Fruit fly (Drosophila melanogaster): ENCODE data around the gene Or10a.

Or10a gene

DNA sequence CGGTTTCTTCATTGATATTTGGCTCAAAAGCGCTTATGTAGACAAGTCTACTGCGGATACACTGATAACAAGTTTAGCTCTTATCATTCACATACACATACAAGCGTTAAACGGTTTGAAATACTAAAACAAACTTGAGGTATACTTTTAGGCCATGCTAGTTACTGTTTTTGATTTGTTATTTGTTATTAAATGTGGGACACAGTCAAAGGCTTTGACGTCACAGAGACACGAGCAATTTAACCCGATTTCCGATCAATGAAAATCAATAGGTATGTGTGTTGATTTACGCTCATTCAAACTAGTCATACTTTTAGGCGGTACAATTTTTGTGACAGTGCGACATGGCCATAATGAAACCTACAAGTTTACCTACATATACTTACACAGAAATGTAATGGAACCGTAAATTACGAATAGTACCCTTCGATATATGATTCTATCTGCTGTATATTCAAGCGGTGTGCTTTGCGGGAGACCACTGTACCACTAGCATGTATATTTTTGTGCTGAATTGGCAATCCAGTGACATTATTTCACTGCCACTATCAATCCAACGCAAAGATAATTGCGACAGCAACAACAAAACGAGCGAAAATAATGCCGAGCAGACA lies 29.7 kb upstream of the Or10a start (continued):
- TF ChIP-seq CG14965 (GFP tag; optimal IDR thresholded peaks at IDR 0.05; ENCODE audit: borderline replicate concordance) (no peak), CG11723 (GFP tag; optimal IDR thresholded peaks at IDR 0.05) (no peak), E2f1 (GFP tag; IDR thresholded peaks at IDR 0.05) (peak; percentile 62), CG14014 (GFP tag; IDR thresholded peaks at IDR 0.05) (peak; percentile 85), trh (GFP tag; optimal IDR thresholded peaks at IDR 0.05) (no peak), Ada2b (GFP tag; IDR thresholded peaks at IDR 0.05) (peak; percentile 89), Drgx (GFP tag; IDR thresholded peaks at IDR 0.05) (peak; percentile 87), dimm (GFP tag; IDR thresholded peaks at IDR 0.05) (no peak), Awh (GFP tag; IDR thresholded peaks at IDR 0.05) (peak; percentile 73), ind (GFP tag; optimal IDR thresholded peaks at IDR 0.05) (peak; percentile 89), cad (GFP tag; optimal IDR thresholded peaks at IDR 0.05) (no peak), Atf6 (GFP tag; IDR thresholded peaks at IDR 0.05) (peak; percentile 78), schlank (tag; optimal IDR thresholded peaks at IDR 0.05) (peak; percentile 90), knrl (GFP tag; IDR thresholded peaks at IDR 0.05; ENCODE audit: partially characterized antibody) (no peak), stwl (tag; optimal IDR thresholded peaks at IDR 0.05) (no peak), Rx (GFP tag; IDR thresholded peaks at IDR 0.05) (peak; percentile 62), CG17829 (tag; optimal IDR thresholded peaks at IDR 0.05) (peak; percentile 2), croc (GFP tag; conservative IDR thresholded peaks at IDR 0.05) (no peak; the same call in 2 of the 3 replicates), nerfin-2 (GFP tag; IDR thresholded peaks at IDR 0.05; ENCODE audit: partially characterized antibody) (no peak), Dbx (GFP tag; IDR thresholded peaks at IDR 0.05) (peak; percentile 92), CkIIα-i1 (GFP tag; IDR thresholded peaks at IDR 0.05) (peak; percentile 49; the same call in 1 of the 2 replicates), CG7556 (GFP tag; optimal IDR thresholded peaks at IDR 0.05) (peak; percentile 73), onecut (GFP tag; IDR thresholded peaks at IDR 0.05) (peak; percentile 59), Vsx1 (GFP tag; optimal IDR thresholded peaks at IDR 0.05) (no peak), eyg (GFP tag; optimal IDR thresholded peaks at IDR 0.05) (peak; percentile 66), MTF-1 (GFP tag; optimal IDR thresholded peaks at IDR 0.05; ENCODE audit: borderline replicate concordance) (peak; percentile 30), slou (GFP tag; optimal IDR thresholded peaks at IDR 0.05) (peak; percentile 53), repo (GFP tag; optimal IDR thresholded peaks at IDR 0.05) (peak; percentile 4), CG10543 (GFP tag; optimal IDR thresholded peaks at IDR 0.05) (peak; percentile 68), abd-A (tag; optimal IDR thresholded peaks at IDR 0.05) (peak; percentile 45), H2.0 (GFP tag; IDR thresholded peaks at IDR 0.05) (peak; percentile 75), CG13894 (tag; optimal IDR thresholded peaks at IDR 0.05) (peak; percentile 86), lmd (GFP tag; IDR thresholded peaks at IDR 0.05) (peak; percentile 88), CG5180 (GFP tag; optimal IDR thresholded peaks at IDR 0.05) (peak; percentile 13), Nf-YB (GFP tag; optimal IDR thresholded peaks at IDR 0.05) (peak; percentile 2), GATAe (GFP tag; conservative IDR thresholded peaks at IDR 0.05) (peak; percentile 65), Blimp-1 (GFP tag; optimal IDR thresholded peaks at IDR 0.05) (peak; percentile 29), CG13296 (GFP tag; optimal IDR thresholded peaks at IDR 0.05) (peak; percentile 68), Elba2 (GFP tag; optimal IDR thresholded peaks at IDR 0.05) (no peak), dmrt99B (tag; optimal IDR thresholded peaks at IDR 0.05) (peak; percentile 68), CG2678 (tag; optimal IDR thresholded peaks at IDR 0.05) (peak; percentile 87), pum (GFP tag; optimal IDR thresholded peaks at IDR 0.05) (no peak), Ptx1 (GFP tag; IDR thresholded peaks at IDR 0.05) (peak; percentile 85), CG12071 (GFP tag; optimal IDR thresholded peaks at IDR 0.05) (peak; percentile 79), Jarid2 (GFP tag; optimal IDR thresholded peaks at IDR 0.05) (no peak), CG31441 (GFP tag; IDR thresholded peaks at IDR 0.05) (0 out of 2 replicates have a peak, but pooled peaks have one; percentile 38), CG10959 (GFP tag; IDR thresholded peaks at IDR 0.05) (peak; percentile 57; the same call in 1 of the 2 replicates), Mad (GFP tag; optimal IDR thresholded peaks at IDR 0.05) (peak; percentile 57), CG34422 (GFP tag; IDR thresholded peaks at IDR 0.05) (peak; percentile 87), CG18619 (GFP tag; optimal IDR thresholded peaks at IDR 0.05) (peak; percentile 78)
